Worm (Caenorhabditis elegans) whole organism, early embryonic: ENCODE data around the gene str-44.

Source experiments
- B0310.2 ChIP-seq: sonication (generic microtip); optimal IDR thresholded peaks from 2 replicates; lab custom pipeline; 2016; ENCODE audit warnings: mild to moderate bottlenecking, missing genetic modification characterization, missing compliant biosample characterization
- aly-1 ChIP-seq: sonication (generic microtip); optimal IDR thresholded peaks from 2 replicates; lab custom pipeline; 2016; ENCODE audit warnings: missing genetic modification characterization, missing compliant biosample characterization
- ama-1 ChIP-seq: fragments of 150-350 bp; optimal IDR thresholded peaks from 2 replicates; lab custom pipeline; 2014
- ceh-13 ChIP-seq: fragments of 200-800 bp; sonication (Bioruptor generic); optimal IDR thresholded peaks from 2 replicates; lab custom pipeline; 2018; ENCODE audit warnings: mild to moderate bottlenecking, missing genetic modification characterization, missing compliant biosample characterization
- ceh-36 ChIP-seq: sonication (generic microtip); optimal IDR thresholded peaks from 2 replicates; lab custom pipeline; 2016; ENCODE audit warnings: missing genetic modification characterization, inconsistent platforms, missing compliant biosample characterization
- ets-7 ChIP-seq: sonication (generic microtip); optimal IDR thresholded peaks from 2 replicates; lab custom pipeline; 2016; ENCODE audit warnings: missing genotype, missing genetic modification characterization, missing compliant biosample characterization
- flt-1 ChIP-seq: fragments of 200-800 bp; sonication (Bioruptor generic); IDR thresholded peaks from 2 replicates; pipeline ENCODE4 v1.3.6; 2022; ENCODE audit warnings: missing genetic modification characterization, missing compliant biosample characterization
- hmbx-1 ChIP-seq: sonication (generic microtip); optimal IDR thresholded peaks from 2 replicates; lab custom pipeline; 2016; ENCODE audit warnings: mild to moderate bottlenecking, missing genetic modification characterization, missing compliant biosample characterization
- hmg-4 ChIP-seq: fragments of 200-800 bp; sonication (Bioruptor generic); optimal IDR thresholded peaks from 2 replicates; lab custom pipeline; 2018; ENCODE audit warnings: mild to moderate bottlenecking, missing genetic modification characterization, missing compliant biosample characterization
- hnd-1 ChIP-seq: sonication (generic microtip); optimal IDR thresholded peaks from 2 replicates; lab custom pipeline; 2016; ENCODE audit warnings: missing genetic modification characterization, missing compliant biosample characterization
- scrt-1 ChIP-seq: fragments of 200-800 bp; sonication (Bioruptor generic); IDR thresholded peaks from 2 replicates; pipeline ENCODE4 v1.3.6; 2022; ENCODE audit warnings: missing genetic modification characterization, missing compliant biosample characterization
- sea-1 ChIP-seq: fragments of 200-800 bp; sonication (Bioruptor generic); conservative IDR thresholded peaks from 2 replicates; pipeline ENCODE4 v1.3.6; 2022; ENCODE audit warnings: missing genetic modification characterization, missing compliant biosample characterization
- tbx-11 ChIP-seq: fragments of 200-800 bp; sonication (Bioruptor generic); IDR thresholded peaks from 2 replicates; pipeline ENCODE4 v1.3.6; 2022; ENCODE audit warnings: missing genetic modification characterization, missing compliant biosample characterization
- tbx-37 ChIP-seq: fragments of 200-800 bp; sonication (Bioruptor generic); conservative IDR thresholded peaks from 2 replicates; pipeline ENCODE4 v1.3.6; 2022; ENCODE audit warnings: missing genetic modification reagents, missing genetic modification characterization, missing compliant biosample characterization

ce11 chrIV:7131780-7132179 lies 45.2 kb upstream of the str-44 start, which contains the start of gene grsp-3:
- TF ChIP-seq ets-7 (tag; lab: Kevin White, UChicago) (no peak), tbx-37 (GFP tag; lab: Robert Waterston, UW) (no peak), hmbx-1 (no peak), ceh-13 (no peak), flt-1 (GFP tag; lab: Robert Waterston, UW) (no peak), sea-1 (GFP tag; lab: Robert Waterston, UW) (no peak), ama-1 (lab: Kevin White, UChicago) (no peak), ceh-36 (tag; lab: Kevin White, UChicago) (no peak), hmg-4 (no peak), B0310.2 (tag; lab: Kevin White, UChicago) (no peak), aly-1 (tag; lab: Kevin White, UChicago) (no peak), tbx-11 (GFP tag; lab: Robert Waterston, UW) (no peak), scrt-1 (GFP tag; lab: Robert Waterston, UW) (no peak), hnd-1 (no peak)
